Worm (Caenorhabditis elegans): Measurements from ENCODE around the gene F26F2.13.
"Not testable (repeated sequence)": the region's sequence is repeated elsewhere in the genome, so short reads cannot be mapped to it uniquely, and the experiment has no call there.

The F26F2.13 gene

ce11 chrV:20558270-20558669 lies 5.9 kb upstream of the F26F2.13 start, which contains the start of gene abf-4:
Gene abf-4 (minus strand): TSS chrV:20558370.
- no peak for TF ChIP-seq aly-2 (tag; optimal IDR thresholded peaks at IDR 0.05)
- TF ChIP-seq nhr-23 (tag; optimal IDR thresholded peaks at IDR 0.05) = no peak
- no peak for TF ChIP-seq ztf-4 (tag; optimal IDR thresholded peaks at IDR 0.05)
- TF ChIP-seq unc-62 (GFP tag; optimal IDR thresholded peaks at IDR 0.05) = no peak
- TF ChIP-seq mbf-1 (tag; optimal IDR thresholded peaks at IDR 0.05) = no peak
- no peak for TF ChIP-seq unc-55 (GFP tag; optimal IDR thresholded peaks at IDR 0.05)
- TF ChIP-seq mdl-1 (tag; optimal IDR thresholded peaks at IDR 0.05) = no peak
- TF ChIP-seq egl-27 (tag; optimal IDR thresholded peaks at IDR 0.05) = no peak
- no peak for TF ChIP-seq elt-1 (tag; optimal IDR thresholded peaks at IDR 0.05)
- TF ChIP-seq lsy-2 (tag; optimal IDR thresholded peaks at IDR 0.05) = no peak
- TF ChIP-seq ceh-82 (tag; optimal IDR thresholded peaks at IDR 0.05) = no peak
- TF ChIP-seq nhr-21 (tag; optimal IDR thresholded peaks at IDR 0.05) = no peak
- TF ChIP-seq nhr-10 (tag; optimal IDR thresholded peaks at IDR 0.05) = no peak
- TF ChIP-seq lin-11 (tag; optimal IDR thresholded peaks at IDR 0.05) = no peak
- no peak for TF ChIP-seq ceh-16 (tag; optimal IDR thresholded peaks at IDR 0.05)

DNA sequence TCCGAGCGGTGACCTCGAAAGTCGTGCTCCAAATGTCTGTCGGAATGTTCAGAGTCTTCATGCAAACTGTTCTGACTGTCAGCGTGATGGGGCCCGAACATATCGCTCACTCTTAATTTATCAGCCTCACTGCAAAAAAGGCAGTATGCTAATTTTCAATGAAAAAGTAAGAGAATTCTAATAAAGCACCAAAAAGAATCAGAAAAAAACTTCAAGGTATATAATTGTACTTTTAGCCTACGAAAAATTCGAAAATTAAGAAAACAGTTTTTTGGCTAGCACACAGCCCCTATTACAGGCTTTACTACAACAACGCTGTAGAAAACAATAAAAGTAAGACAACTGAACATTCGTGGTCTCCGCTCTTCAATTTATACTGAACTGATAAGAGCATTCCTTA lies 2.4 kb upstream of the F26F2.13 start, which contains the start of gene F26F2.1:
TSS of gene F26F2.1 (minus strand) at position 101 of the 400 bp plus-strand sequence.
- TF ChIP-seq elt-3 (tag; optimal IDR thresholded peaks at IDR 0.05) = no peak
- no peak for TF ChIP-seq lsy-2 (tag; optimal IDR thresholded peaks at IDR 0.05)
- TF ChIP-seq elt-1 (tag; optimal IDR thresholded peaks at IDR 0.05) = no peak
- no peak for TF ChIP-seq ztf-1 (GFP tag; conservative IDR thresholded peaks at IDR 0.05)
- no peak for TF ChIP-seq C34F6.9 (tag; optimal IDR thresholded peaks at IDR 0.05)
- no peak for TF ChIP-seq sma-9 (GFP tag; optimal IDR thresholded peaks at IDR 0.05)
- no peak for TF ChIP-seq sma-9 (tag; optimal IDR thresholded peaks at IDR 0.05)
- no peak for TF ChIP-seq crh-2 (tag; optimal IDR thresholded peaks at IDR 0.05)

- TF ChIP-seq skn-1 (tag; optimal IDR thresholded peaks at IDR 0.05) (no peak), crh-2 (tag; optimal IDR thresholded peaks at IDR 0.05) (no peak), snpc-4 (tag; optimal IDR thresholded peaks at IDR 0.05) (no peak), lin-11 (tag; optimal IDR thresholded peaks at IDR 0.05) (no peak), nhr-25 (tag; optimal IDR thresholded peaks at IDR 0.05) (no peak), ceh-82 (tag; optimal IDR thresholded peaks at IDR 0.05) (no peak), elt-1 (tag; optimal IDR thresholded peaks at IDR 0.05) (no peak), F13H6.1 (tag; optimal IDR thresholded peaks at IDR 0.05) (no peak), Y55F3AM.14 (GFP tag; optimal IDR thresholded peaks at IDR 0.05) (no peak), mab-5 (tag; optimal IDR thresholded peaks at IDR 0.05) (no peak)
These were observed 2.3 kb downstream of the F26F2.13 start, which contains the start of gene F26F2.3 for ce11 chrV:20566454-20566853. Gene F26F2.3 (minus strand): TSS chrV:20566554.

DNA sequence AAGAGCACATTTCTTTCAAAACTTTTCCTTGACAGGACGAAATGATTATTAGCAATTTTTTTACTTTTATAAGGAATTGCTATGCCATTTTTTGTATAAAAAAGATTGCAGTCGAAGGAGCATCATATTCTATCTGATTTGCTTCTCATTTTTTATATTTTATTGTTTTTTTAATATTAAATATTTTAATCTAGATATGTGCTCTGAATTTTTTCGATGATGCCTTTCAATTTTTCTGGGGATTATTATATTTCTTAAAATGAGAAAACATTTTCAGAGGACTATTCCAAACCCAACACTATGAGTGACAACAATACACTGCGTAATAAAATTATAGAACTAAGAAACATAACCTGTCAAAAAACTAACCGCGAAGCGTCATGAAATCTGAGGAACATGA lies 4.8 kb downstream of the F26F2.13 start, which contains the start of gene F26F2.4:
TSS of gene F26F2.4 (plus strand) at position 301 of the 400 bp plus-strand sequence.
- not testable (repeated sequence) for TF ChIP-seq aly-2, ztf-11, ztf-4 (tag; optimal IDR thresholded peaks at IDR 0.05)

DNA sequence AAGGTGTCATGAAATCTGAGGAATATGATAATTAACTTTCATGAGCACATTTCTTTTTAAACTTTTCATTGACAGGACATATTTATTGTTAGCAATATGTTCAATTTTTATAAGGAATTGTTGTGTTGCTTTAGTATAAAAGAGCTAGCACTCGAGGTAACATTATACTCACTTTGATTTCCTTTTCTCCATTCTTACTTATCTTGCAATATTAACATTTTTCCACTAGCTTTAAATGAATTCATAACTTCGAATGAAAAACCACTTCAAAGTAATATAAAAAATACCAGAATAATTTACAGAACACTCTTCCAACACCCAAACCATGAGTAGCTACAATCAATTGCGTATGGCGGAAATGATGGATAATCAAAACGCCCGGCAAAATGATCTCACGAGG lies 9.2 kb downstream of the F26F2.13 start, which contains the start of gene F26F2.5:
TSS of gene F26F2.5 (plus strand) at position 301 of the 400 bp plus-strand sequence.
- no peak for TF ChIP-seq ztf-4 (tag; optimal IDR thresholded peaks at IDR 0.05)

- TF ChIP-seq R02D3.7 (tag; optimal IDR thresholded peaks at IDR 0.05) = no peak
- no peak for TF ChIP-seq sem-4 (tag; optimal IDR thresholded peaks at IDR 0.05)
- no peak for TF ChIP-seq lin-11 (tag; optimal IDR thresholded peaks at IDR 0.05)
- no peak for TF ChIP-seq Y55F3AM.14 (GFP tag; optimal IDR thresholded peaks at IDR 0.05)
- no peak for TF ChIP-seq zag-1 (tag; optimal IDR thresholded peaks at IDR 0.05)
- no peak for TF ChIP-seq ceh-16 (tag; optimal IDR thresholded peaks at IDR 0.05)
- TF ChIP-seq snpc-4 (tag; optimal IDR thresholded peaks at IDR 0.05) = no peak
- TF ChIP-seq nhr-10 (tag; optimal IDR thresholded peaks at IDR 0.05) = no peak
- no peak for TF ChIP-seq C34F6.9 (tag; optimal IDR thresholded peaks at IDR 0.05)
- no peak for TF ChIP-seq nhr-237 (tag; optimal IDR thresholded peaks at IDR 0.05)
- no peak for TF ChIP-seq mbf-1 (tag; optimal IDR thresholded peaks at IDR 0.05)
- no peak for TF ChIP-seq fos-1 (tag; optimal IDR thresholded peaks at IDR 0.05)
- no peak for TF ChIP-seq blmp-1 (tag; optimal IDR thresholded peaks at IDR 0.05; ENCODE audit: insufficient read depth)
- no peak for TF ChIP-seq gmeb-1 (tag; optimal IDR thresholded peaks at IDR 0.05)
- no peak for TF ChIP-seq nhr-21 (tag; optimal IDR thresholded peaks at IDR 0.05)
- TF ChIP-seq ceh-82 (tag; optimal IDR thresholded peaks at IDR 0.05) = no peak
- no peak for TF ChIP-seq nhr-11 (tag; optimal IDR thresholded peaks at IDR 0.05)
- no peak for TF ChIP-seq ztf-1 (GFP tag; conservative IDR thresholded peaks at IDR 0.05)
- no peak for TF ChIP-seq ZK546.5 (tag; optimal IDR thresholded peaks at IDR 0.05)
- no peak for TF ChIP-seq dmd-4 (tag; optimal IDR thresholded peaks at IDR 0.05)
These were observed 10.2 kb downstream of the F26F2.13 start, which contains the start of gene clec-263 for ce11 chrV:20574314-20574713. Gene clec-263 (plus strand): TSS chrV:20574614.

Data from whole organism, L2 larva.